Worm (Caenorhabditis elegans): ENCODE measurements around the gene ZK688.1.

Gene ZK688.1

DNA sequence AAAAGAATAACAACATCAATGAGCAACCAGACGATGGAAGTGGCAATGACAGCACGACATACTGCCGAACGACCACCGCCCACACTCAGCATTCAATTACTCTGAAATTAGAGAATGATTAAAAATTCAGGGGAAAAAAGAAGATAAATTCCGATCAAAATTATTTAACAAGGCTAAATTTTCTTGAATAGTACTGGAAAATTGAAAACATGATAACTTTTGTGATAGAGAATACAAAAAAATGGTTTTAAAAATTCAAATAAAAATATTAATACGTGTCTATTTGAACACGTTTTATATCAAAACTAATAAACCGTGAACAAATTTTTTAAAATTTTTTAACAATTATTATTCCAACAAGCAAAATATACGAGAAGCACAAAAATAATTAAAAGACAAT, 8.3 kb downstream of the ZK688.1 start, which contains the start of gene gly-3:
Gene gly-3, minus strand, starts transcription at position 101 of the 400 bp plus-strand sequence.
- TF ChIP-seq nhr-11 (tag; optimal IDR thresholded peaks at IDR 0.05) (no peak), ceh-24 (tag; optimal IDR thresholded peaks at IDR 0.05) (no peak), ama-1 (optimal IDR thresholded peaks at IDR 0.05) (no peak), ceh-18 (tag; optimal IDR thresholded peaks at IDR 0.05) (no peak), fkh-6 (tag; optimal IDR thresholded peaks at IDR 0.05) (no peak), fax-1 (tag; optimal IDR thresholded peaks at IDR 0.05) (no peak), gmeb-2 (tag; optimal IDR thresholded peaks at IDR 0.05) (no peak), hlh-13 (GFP tag; optimal IDR thresholded peaks at IDR 0.05) (no peak), sox-2 (GFP tag; IDR thresholded peaks at IDR 0.05) (no peak), dve-1 (tag; optimal IDR thresholded peaks at IDR 0.05) (no peak), hlh-15 (tag; optimal IDR thresholded peaks at IDR 0.05) (no peak), unc-42 (tag; optimal IDR thresholded peaks at IDR 0.05) (no peak), ceh-9 (tag; optimal IDR thresholded peaks at IDR 0.05) (no peak), C38D4.7 (GFP tag; optimal IDR thresholded peaks at IDR 0.05) (no peak), pag-3 (tag; optimal IDR thresholded peaks at IDR 0.05; ENCODE audit: borderline replicate concordance) (no peak), dmd-4 (tag; optimal IDR thresholded peaks at IDR 0.05; ENCODE audit: borderline replicate concordance) (no peak), ref-2 (tag; optimal IDR thresholded peaks at IDR 0.05) (no peak), K09A11.1 (tag; optimal IDR thresholded peaks at IDR 0.05; ENCODE audit: insufficient read depth) (no peak), ets-4 (tag; optimal IDR thresholded peaks at IDR 0.05) (no peak), syd-9 (tag; optimal IDR thresholded peaks at IDR 0.05) (no peak)

DNA sequence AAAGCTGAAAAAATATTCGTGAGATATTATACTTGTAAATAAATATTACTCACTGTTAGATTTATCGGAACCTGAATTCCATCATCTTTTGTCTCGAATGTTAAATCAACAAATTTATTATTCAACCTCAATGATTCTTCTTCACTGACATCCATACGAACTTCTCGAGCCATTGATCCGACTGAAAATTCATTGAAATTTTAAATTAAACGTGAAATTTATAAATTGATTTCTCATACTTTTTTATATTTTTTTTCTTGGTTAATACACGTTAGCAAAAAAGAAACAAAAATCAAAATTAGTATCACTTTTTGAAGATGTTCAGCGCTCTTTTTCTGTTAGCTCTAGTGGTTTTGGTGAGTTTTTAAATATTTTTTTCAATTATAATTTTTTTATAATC, 10.5 kb downstream of the ZK688.1 start, which contains the start of gene C29E4.14:
Gene C29E4.14, plus strand, starts transcription at position 301 of the 400 bp plus-strand sequence.
- TF ChIP-seq rnt-1 (tag; optimal IDR thresholded peaks at IDR 0.05) (no peak), sdc-2 (tag; optimal IDR thresholded peaks at IDR 0.05) (no peak), ahr-1 (tag; optimal IDR thresholded peaks at IDR 0.05) (no peak), C08G9.2 (tag; optimal IDR thresholded peaks at IDR 0.05) (no peak), hlh-8 (tag; optimal IDR thresholded peaks at IDR 0.05) (no peak), T23F11.4 (GFP tag; optimal IDR thresholded peaks at IDR 0.05) (no peak)

DNA sequence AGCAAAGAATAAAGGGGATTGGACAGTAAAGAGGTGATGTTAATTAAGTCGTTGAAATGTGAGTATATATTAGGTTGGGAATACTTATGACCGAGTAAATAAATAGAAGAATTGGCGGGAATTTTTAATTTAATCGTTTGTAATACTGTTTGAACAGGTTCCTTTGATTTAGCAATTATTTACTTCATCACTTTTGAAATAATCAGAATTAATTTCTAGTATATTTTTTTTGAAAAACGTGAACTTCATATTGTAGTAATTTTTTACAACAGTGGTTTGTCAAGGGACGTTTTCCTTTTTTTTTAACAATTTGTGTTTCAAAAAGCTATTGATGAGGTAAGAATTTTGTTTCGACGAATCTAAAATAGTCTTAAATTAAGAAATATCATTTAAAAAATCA, 12.8 kb downstream of the ZK688.1 start, which contains the start of gene C29E4.17:
Gene C29E4.17, plus strand, starts transcription at position 301 of the 400 bp plus-strand sequence.
- TF ChIP-seq sox-4 (tag; optimal IDR thresholded peaks at IDR 0.05) (no peak), ceh-31 (tag; optimal IDR thresholded peaks at IDR 0.05) (no peak), ceh-19 (GFP tag; optimal IDR thresholded peaks at IDR 0.05) (no peak)

DNA sequence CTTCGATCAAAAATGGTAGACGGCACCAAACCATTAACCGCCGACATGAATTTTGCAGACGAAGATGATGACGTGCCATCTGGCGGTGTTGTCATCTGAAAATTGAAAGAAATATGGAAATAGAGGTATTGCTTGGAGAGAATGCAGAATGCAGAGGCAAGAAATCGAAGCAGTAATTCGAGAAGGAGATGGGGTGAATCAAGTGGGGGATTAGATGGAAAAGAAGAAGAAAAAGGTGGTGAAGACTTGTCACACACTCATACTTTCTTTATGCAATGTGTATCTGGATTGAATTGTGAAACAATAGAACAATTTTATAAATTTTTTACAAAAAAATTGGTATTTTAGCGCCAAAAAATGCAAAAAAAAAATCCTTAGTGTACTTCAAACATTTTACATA, 15.5 kb downstream of the ZK688.1 start, which contains the start of gene tag-250:
Gene tag-250, minus strand, starts transcription at position 101 of the 400 bp plus-strand sequence.
- TF ChIP-seq fax-1 (tag; optimal IDR thresholded peaks at IDR 0.05) (no peak), fkh-6 (tag; optimal IDR thresholded peaks at IDR 0.05) (no peak), unc-42 (tag; optimal IDR thresholded peaks at IDR 0.05) (no peak), pha-4 (tag; optimal IDR thresholded peaks at IDR 0.05) (no peak), unc-55 (GFP tag; optimal IDR thresholded peaks at IDR 0.05) (no peak), pag-3 (tag; optimal IDR thresholded peaks at IDR 0.05; ENCODE audit: borderline replicate concordance) (no peak), lin-11 (tag; optimal IDR thresholded peaks at IDR 0.05) (no peak), ceh-31 (tag; optimal IDR thresholded peaks at IDR 0.05) (no peak), nhr-11 (tag; optimal IDR thresholded peaks at IDR 0.05) (no peak), nhr-232 (tag; optimal IDR thresholded peaks at IDR 0.05) (no peak)

DNA sequence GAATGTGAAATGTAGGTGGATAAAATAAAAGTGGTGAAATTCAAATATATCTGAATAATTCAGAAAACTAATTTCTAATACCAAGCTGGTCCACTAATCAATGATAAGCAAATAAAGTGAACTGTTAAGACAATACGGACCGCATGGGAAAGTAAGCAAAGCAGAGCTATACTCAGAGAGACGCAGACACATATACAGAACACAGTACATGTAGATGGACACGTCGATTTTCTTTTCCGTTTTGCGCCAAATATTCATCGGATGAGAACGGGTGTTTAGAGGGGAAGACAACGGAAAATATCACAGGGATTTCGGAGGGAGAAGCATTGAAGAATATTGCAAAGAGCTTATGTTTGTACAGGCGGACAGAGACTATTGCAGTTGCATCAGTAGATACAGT, 16.6 kb downstream of the ZK688.1 start:
- TF ChIP-seq sox-4 (tag; optimal IDR thresholded peaks at IDR 0.05) (no peak), ceh-2 (tag; optimal IDR thresholded peaks at IDR 0.05) (peak; percentile 11)

Data from whole organism, late embryonic.